Fruit fly (Drosophila melanogaster) whole organism, pupa: ENCODE data around the gene CG32086.

Experiments
- CG10348 ChIP-seq: fragments of 200-800 bp; sonication (Bioruptor generic); IDR thresholded peaks from 2 replicates; pipeline ENCODE4 v1.3.6; 2022; ENCODE audit warnings: missing biosample characterization, missing genetic modification characterization
- CG12605 ChIP-seq: fragments of 200-800 bp; sonication (Bioruptor generic); IDR thresholded peaks from 2 replicates; pipeline ENCODE4 v1.3.6; 2022; ENCODE audit warnings: missing biosample characterization, missing genetic modification characterization
- CG13204 ChIP-seq: fragments of 200-800 bp; sonication (Bioruptor generic); optimal IDR thresholded peaks from 2 replicates; lab custom pipeline; 2018; ENCODE audit warnings: missing biosample characterization, mild to moderate bottlenecking, missing genetic modification characterization, moderate library complexity
- CG14655 ChIP-seq: fragments of 200-800 bp; sonication (Bioruptor generic); optimal IDR thresholded peaks from 3 replicates; lab custom pipeline; 2017; ENCODE audit warnings: mild to moderate bottlenecking, missing biosample characterization, missing genetic modification reagents, missing genetic modification characterization
- CG15710 ChIP-seq: fragments of 200-800 bp; sonication (Bioruptor generic); optimal IDR thresholded peaks from 2 replicates; lab custom pipeline; 2018; ENCODE audit warnings: missing biosample characterization, mild to moderate bottlenecking, missing genetic modification characterization, moderate library complexity
- CG17806 ChIP-seq: fragments of 200-800 bp; sonication (Bioruptor generic); optimal IDR thresholded peaks from 2 replicates; lab custom pipeline; 2018; ENCODE audit warnings: missing biosample characterization, mild to moderate bottlenecking, missing genetic modification characterization, moderate library complexity
- CG32121 ChIP-seq: fragments of 200-800 bp; sonication (Bioruptor generic); IDR thresholded peaks from 2 replicates; pipeline ENCODE4 v1.3.6; 2022; ENCODE audit warnings: missing biosample characterization, missing genetic modification characterization
- CG34367 ChIP-seq: fragments of 200-800 bp; sonication (Bioruptor generic); optimal IDR thresholded peaks from 2 replicates; lab custom pipeline; 2018; ENCODE audit warnings: missing biosample characterization, mild to moderate bottlenecking, missing genetic modification characterization
- CG4496 ChIP-seq: fragments of 200-800 bp; sonication (Bioruptor generic); IDR thresholded peaks from 3 replicates; pipeline ENCODE4 v1.3.6; 2022; ENCODE audit warnings: missing biosample characterization, missing genetic modification characterization
- CG8159 ChIP-seq: fragments of 200-800 bp; sonication (Bioruptor generic); optimal IDR thresholded peaks from 3 replicates; lab custom pipeline; 2018; ENCODE audit warnings: missing biosample characterization, mild to moderate bottlenecking, missing genetic modification characterization, moderate library complexity
- CG8301 ChIP-seq: fragments of 200-800 bp; sonication (Bioruptor generic); optimal IDR thresholded peaks from 2 replicates; lab custom pipeline; 2018; ENCODE audit warnings: missing biosample characterization, mild to moderate bottlenecking, missing genetic modification characterization
- CG9948 ChIP-seq: fragments of 200-800 bp; sonication (Bioruptor generic); optimal IDR thresholded peaks from 2 replicates; lab custom pipeline; 2018; ENCODE audit warnings: missing biosample characterization, mild to moderate bottlenecking, missing genetic modification characterization, moderate library complexity
- D1 ChIP-seq: fragments of 200-800 bp; sonication (Bioruptor generic); optimal IDR thresholded peaks from 2 replicates; lab custom pipeline; 2018; ENCODE audit warnings: missing biosample characterization, mild to moderate bottlenecking, missing genetic modification characterization, moderate library complexity
- EcR ChIP-seq: fragments of 200-800 bp; sonication (Bioruptor generic); optimal IDR thresholded peaks from 3 replicates; lab custom pipeline; 2019; ENCODE audit warnings: missing biosample characterization, missing genetic modification characterization, mild to moderate bottlenecking, moderate library complexity, missing genetic modification reagents
- Ets98B ChIP-seq: fragments of 200-800 bp; sonication (Bioruptor generic); IDR thresholded peaks from 2 replicates; pipeline ENCODE4 v1.3.6; 2022; ENCODE audit warnings: missing biosample characterization, missing genetic modification characterization
- Pif1A ChIP-seq: fragments of 200-800 bp; sonication (Bioruptor generic); optimal IDR thresholded peaks from 3 replicates; lab custom pipeline; 2016; ENCODE audit warnings: missing biosample characterization, missing genetic modification characterization
- Pif1B ChIP-seq: fragments of 200-800 bp; sonication (Bioruptor generic); optimal IDR thresholded peaks from 3 replicates; lab custom pipeline; 2016; ENCODE audit warnings: missing biosample characterization, missing genetic modification characterization
- Snoo ChIP-seq: fragments of 200-800 bp; sonication (Bioruptor generic); optimal IDR thresholded peaks from 3 replicates; lab custom pipeline; 2017; ENCODE audit warnings: missing biosample characterization, mild to moderate bottlenecking, missing genetic modification characterization, inconsistent platforms
- fd96Ca ChIP-seq: fragments of 200-800 bp; sonication (Bioruptor generic); IDR thresholded peaks from 3 replicates; pipeline ENCODE4 v1.3.6; 2022; ENCODE audit warnings: missing biosample characterization, missing genetic modification characterization
- gl ChIP-seq: fragments of 200-800 bp; sonication (Bioruptor generic); optimal IDR thresholded peaks from 2 replicates; lab custom pipeline; 2018; ENCODE audit warnings: missing biosample characterization, mild to moderate bottlenecking, missing genetic modification characterization
- rn ChIP-seq: fragments of 200-800 bp; sonication (Bioruptor generic); IDR thresholded peaks from 2 replicates; pipeline ENCODE4 v1.3.6; 2022; ENCODE audit warnings: missing biosample characterization, missing genetic modification characterization

The CG32086 gene

dm6 chr3L:11583964-11584363 lies at the start of gene CG32086:
CG32086 (minus strand) TSS chr3L:11584064.
- TF ChIP-seq CG14655 = no peak
- TF ChIP-seq CG12605 (GFP tag; lab: Robert Waterston, UW) = no peak
- no peak for TF ChIP-seq CG9948 (tag; lab: Kevin White, UChicago)
- no peak for TF ChIP-seq CG32121 (GFP tag; lab: Robert Waterston, UW)
- TF ChIP-seq rn (GFP tag; lab: Robert Waterston, UW) = no peak
- TF ChIP-seq Ets98B (GFP tag; lab: Robert Waterston, UW) = no peak
- no peak for TF ChIP-seq gl
- TF ChIP-seq EcR (GFP tag; lab: Kevin White, UChicago) = no peak
- TF ChIP-seq CG8301 (tag; lab: Kevin White, UChicago) = no peak
- TF ChIP-seq fd96Ca = no peak
- no peak for TF ChIP-seq Pif1B (GFP tag; lab: Kevin White, UChicago)
- no peak for TF ChIP-seq CG10348
- no peak for TF ChIP-seq CG34367
- TF ChIP-seq D1 (tag; lab: Kevin White, UChicago) = no peak
- no peak for TF ChIP-seq CG4496
- TF ChIP-seq CG13204 = no peak
- no peak for TF ChIP-seq Pif1A (GFP tag; lab: Kevin White, UChicago)
- no peak for TF ChIP-seq CG15710 (tag; lab: Kevin White, UChicago)

dm6 chr3L:11631092-11631491 lies 47.2 kb upstream of the CG32086 start, which contains the start of gene CG32091:
CG32091 (plus strand) TSS chr3L:11631392.
- no peak for TF ChIP-seq CG32121 (GFP tag; lab: Robert Waterston, UW)
- no peak for TF ChIP-seq CG8301 (tag; lab: Kevin White, UChicago)
- TF ChIP-seq CG13204 = no peak
- TF ChIP-seq rn (GFP tag; lab: Robert Waterston, UW) = no peak
- no peak for TF ChIP-seq fd96Ca
- no peak for TF ChIP-seq CG17806
- no peak for TF ChIP-seq CG8159 (tag; lab: Kevin White, UChicago)

dm6 chr3L:11630684-11631083 lies 46.8 kb upstream of the CG32086 start:
- TF ChIP-seq Pif1B (GFP tag; lab: Kevin White, UChicago) = no peak
- TF ChIP-seq fd96Ca = no peak
- no peak for TF ChIP-seq Ets98B (GFP tag; lab: Robert Waterston, UW)
- no peak for TF ChIP-seq gl
- TF ChIP-seq CG13204 = no peak
- no peak for TF ChIP-seq CG34367
- TF ChIP-seq EcR (GFP tag; lab: Kevin White, UChicago) = no peak
- no peak for TF ChIP-seq CG8301 (tag; lab: Kevin White, UChicago)
- TF ChIP-seq Snoo (tag; lab: Kevin White, UChicago) = no peak
- no peak for TF ChIP-seq CG9948 (tag; lab: Kevin White, UChicago)
- no peak for TF ChIP-seq CG15710 (tag; lab: Kevin White, UChicago)
- TF ChIP-seq Pif1A (GFP tag; lab: Kevin White, UChicago) = no peak
- no peak for TF ChIP-seq rn (GFP tag; lab: Robert Waterston, UW)
- no peak for TF ChIP-seq D1 (tag; lab: Kevin White, UChicago)
- TF ChIP-seq CG12605 (GFP tag; lab: Robert Waterston, UW) = no peak
- TF ChIP-seq CG4496 = no peak

- TF ChIP-seq Snoo (tag; lab: Kevin White, UChicago) (no peak), Ets98B (GFP tag; lab: Robert Waterston, UW) (no peak), D1 (tag; lab: Kevin White, UChicago) (no peak), EcR (GFP tag; lab: Kevin White, UChicago) (no peak), rn (GFP tag; lab: Robert Waterston, UW) (no peak), CG4496 (peak; percentile 52; the same call in 2 of the 3 replicates), CG17806 (no peak), CG14655 (no peak)
These were observed 44.1 kb upstream of the CG32086 start, which contains the start of gene Apt1 for dm6 chr3L:11627819-11628483. Apt1 (plus strand) TSS chr3L:11628037.

- no peak for TF ChIP-seq CG10348
- no peak for TF ChIP-seq Pif1A (GFP tag; lab: Kevin White, UChicago)
- TF ChIP-seq CG13204 = no peak
- TF ChIP-seq gl = no peak
These were observed 42.5 kb upstream of the CG32086 start, which contains the start of gene PCID2 for dm6 chr3L:11626229-11626826. PCID2 (plus strand) TSS chr3L:11626441.

- TF ChIP-seq CG14655 = no peak
- TF ChIP-seq EcR (GFP tag; lab: Kevin White, UChicago) = no peak
- no peak for TF ChIP-seq CG10348
- no peak for TF ChIP-seq CG15710 (tag; lab: Kevin White, UChicago)
- TF ChIP-seq CG17806 = no peak
- TF ChIP-seq Ets98B (GFP tag; lab: Robert Waterston, UW) = no peak
- TF ChIP-seq Pif1B (GFP tag; lab: Kevin White, UChicago) = no peak
- TF ChIP-seq CG4496 = no peak
- TF ChIP-seq gl = no peak
- TF ChIP-seq CG8159 (tag; lab: Kevin White, UChicago) = no peak
- no peak for TF ChIP-seq CG13204
- TF ChIP-seq Snoo (tag; lab: Kevin White, UChicago) = no peak
- no peak for TF ChIP-seq CG32121 (GFP tag; lab: Robert Waterston, UW)
- no peak for TF ChIP-seq CG12605 (GFP tag; lab: Robert Waterston, UW)
- TF ChIP-seq CG9948 (tag; lab: Kevin White, UChicago) = no peak
- no peak for TF ChIP-seq CG8301 (tag; lab: Kevin White, UChicago)
- TF ChIP-seq rn (GFP tag; lab: Robert Waterston, UW) = no peak
- TF ChIP-seq CG34367 = no peak
- no peak for TF ChIP-seq Pif1A (GFP tag; lab: Kevin White, UChicago)
- TF ChIP-seq D1 (tag; lab: Kevin White, UChicago) = no peak
These were observed 41.8 kb upstream of the CG32086 start, which contains the start of gene CG6083 for dm6 chr3L:11625634-11626175. CG6083 (minus strand) TSS chr3L:11626125.
